Fruit fly (Drosophila melanogaster) whole organism, embryonic: ENCODE data around the gene CG9970.

Source experiments
- CG13424 ChIP-seq: fragments of 200-800 bp; sonication (Bioruptor generic); optimal IDR thresholded peaks from 2 replicates; lab custom pipeline; 2019; ENCODE audit warnings: missing biosample characterization, mild to moderate bottlenecking, missing genetic modification characterization, moderate library complexity
- Camta ChIP-seq: fragments of 200-800 bp; sonication (Bioruptor generic); optimal IDR thresholded peaks from 2 replicates; lab custom pipeline; 2016; ENCODE audit warnings: missing biosample characterization, missing genetic modification characterization
- MTF-1 ChIP-seq: fragments of 200-800 bp; sonication (Bioruptor generic); optimal IDR thresholded peaks from 2 replicates; lab custom pipeline; 2018; ENCODE audit warnings: missing biosample characterization, mild to moderate bottlenecking, missing genetic modification characterization, borderline replicate concordance
- Stat92E ChIP-seq, 3 experiments: fragments of >200 bp in 2 of 3; fragments of 200-800 bp in 1 of 3; sonication (Bioruptor generic) in 1 of 3; optimal IDR thresholded peaks; 2 replicates each; lab custom pipeline; 2017 to 2019; ENCODE audit warnings: missing biosample characterization in 3 of 3, missing genetic modification characterization in 3 of 3, mild to moderate bottlenecking in 1 of 3, moderate library complexity in 1 of 3
- klu ChIP-seq: fragments of 200-800 bp; sonication (Bioruptor generic); IDR thresholded peaks from 2 replicates; pipeline ENCODE4 v1.3.6; 2022; ENCODE audit warnings: missing biosample characterization, missing genetic modification characterization
- usp ChIP-seq: fragments of >200 bp; optimal IDR thresholded peaks from 2 replicates; lab custom pipeline; 2017; ENCODE audit warnings: missing biosample characterization, missing genetic modification characterization

DNA sequence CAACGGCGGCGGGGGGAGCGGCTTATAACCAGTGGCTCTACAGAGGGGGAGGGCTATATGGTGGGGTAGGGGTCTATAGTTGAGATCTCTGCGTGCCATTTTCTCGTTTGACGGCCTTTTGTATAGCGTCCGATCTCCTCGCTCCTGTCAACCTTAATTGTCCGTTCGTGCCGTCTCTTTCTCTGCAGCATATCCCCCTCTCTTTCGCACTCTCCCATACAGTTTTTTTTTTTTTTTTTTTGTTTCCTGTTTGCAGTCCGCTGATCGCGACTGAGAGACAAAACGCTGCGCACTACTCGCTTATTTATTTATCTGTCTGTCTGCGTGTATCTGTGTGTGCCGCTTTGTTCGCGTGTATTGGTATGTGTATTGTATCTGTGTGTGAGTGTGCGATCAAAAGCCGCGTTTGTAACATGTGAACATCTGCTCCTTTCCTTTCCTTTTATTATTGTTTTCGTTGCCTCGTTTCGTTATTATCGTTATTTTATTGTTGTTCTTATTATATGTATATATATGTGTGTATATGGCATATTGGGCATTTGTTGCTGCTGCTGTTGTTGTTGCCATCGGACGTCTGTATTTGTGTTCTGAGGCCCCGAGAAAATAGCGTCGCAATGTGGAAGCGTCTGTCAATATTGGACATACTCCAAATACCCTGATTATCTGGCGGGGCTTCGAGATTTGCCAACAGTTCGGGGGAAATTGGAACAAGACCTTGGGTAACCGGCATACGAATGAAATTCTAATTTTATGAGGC, 48.8 kb downstream of the CG9970 start:
- TF ChIP-seq klu (GFP tag; lab: Robert Waterston, UW) (no peak), Stat92E (GFP tag; optimal IDR thresholded peaks at IDR 0.05; lab: Kevin White, UChicago) (no peak), Camta (no peak), CG13424 (tag; lab: Kevin White, UChicago) (no peak), MTF-1 (no peak), usp (GFP tag; lab: Kevin White, UChicago) (no peak)
